Fruit fly (Drosophila melanogaster) whole organism, embryonic: ENCODE results near the gene Acp76A.

ENCODE experiments used
- Ada2b ChIP-seq: fragments of 200-800 bp; sonication (Bioruptor generic); IDR thresholded peaks from 2 replicates; pipeline ENCODE4 v1.3.6; 2022; ENCODE audit warnings: missing biosample characterization, missing genetic modification characterization
- Atf3 ChIP-seq: fragments of 200-800 bp; sonication (Bioruptor generic); optimal IDR thresholded peaks from 3 replicates; lab custom pipeline; 2016; ENCODE audit warnings: missing biosample characterization, missing genetic modification characterization
- Awh ChIP-seq: fragments of 200-800 bp; sonication (Bioruptor generic); IDR thresholded peaks from 2 replicates; pipeline ENCODE4, ENCODE4 v1.3.6; 2022; ENCODE audit warnings: missing biosample characterization, missing genetic modification characterization
- BtbVII ChIP-seq: fragments of 200-800 bp; sonication (Bioruptor generic); optimal IDR thresholded peaks from 3 replicates; lab custom pipeline; 2017; ENCODE audit warnings: missing biosample characterization, mild to moderate bottlenecking, missing genetic modification characterization
- Bteb2 ChIP-seq: fragments of 200-800 bp; sonication (Bioruptor generic); optimal IDR thresholded peaks from 2 replicates; lab custom pipeline; 2016; ENCODE audit warnings: missing biosample characterization, missing genetic modification characterization
- CG10979 ChIP-seq: fragments of 200-800 bp; sonication (Bioruptor generic); optimal IDR thresholded peaks from 2 replicates; lab custom pipeline; 2018; ENCODE audit warnings: missing biosample characterization, mild to moderate bottlenecking, missing genetic modification characterization, moderate library complexity
- CG13624 ChIP-seq: fragments of 200-800 bp; sonication (Bioruptor generic); optimal IDR thresholded peaks from 2 replicates; lab custom pipeline; 2016; ENCODE audit warnings: missing biosample characterization, missing genetic modification characterization
- CG14710 ChIP-seq: fragments of 200-800 bp; sonication (Bioruptor generic); optimal IDR thresholded peaks from 3 replicates; lab custom pipeline; 2019; ENCODE audit warnings: missing biosample characterization, mild to moderate bottlenecking, missing genetic modification characterization, moderate library complexity
- CG15269 ChIP-seq: fragments of 200-800 bp; sonication (Bioruptor generic); optimal IDR thresholded peaks from 2 replicates; lab custom pipeline; 2018; ENCODE audit warnings: missing biosample characterization, mild to moderate bottlenecking, missing genetic modification characterization, moderate library complexity
- CG1529 ChIP-seq: fragments of 200-800 bp; sonication (Bioruptor generic); optimal IDR thresholded peaks from 3 replicates; lab custom pipeline; 2018; ENCODE audit warnings: missing biosample characterization, missing genetic modification characterization
- CG15514 ChIP-seq: fragments of 200-800 bp; sonication (Bioruptor generic); optimal IDR thresholded peaks from 3 replicates; lab custom pipeline; 2017; ENCODE audit warnings: missing biosample characterization, missing genetic modification characterization, mild to moderate bottlenecking, moderate library complexity, missing genetic modification reagents
- CG2889 ChIP-seq: fragments of 200-800 bp; sonication (Bioruptor generic); IDR thresholded peaks from 3 replicates; pipeline ENCODE4 v1.3.6; 2022; ENCODE audit warnings: missing biosample characterization, missing genetic modification characterization
- CG30020 ChIP-seq: fragments of 200-800 bp; optimal IDR thresholded peaks from 2 replicates; lab custom pipeline; 2019; ENCODE audit warnings: missing biosample characterization, mild to moderate bottlenecking, missing genetic modification characterization, moderate library complexity
- CG30403 ChIP-seq: fragments of 200-800 bp; sonication (Bioruptor generic); optimal IDR thresholded peaks from 3 replicates; lab custom pipeline; 2016; ENCODE audit warnings: missing biosample characterization, missing genetic modification characterization
- CG34422 ChIP-seq: fragments of 200-800 bp; sonication (Bioruptor generic); IDR thresholded peaks from 3 replicates; pipeline ENCODE4 v1.3.6; 2022; ENCODE audit warnings: missing biosample characterization, missing genetic modification characterization
- CG42726 ChIP-seq: fragments of 200-800 bp; sonication (Bioruptor generic); IDR thresholded peaks from 2 replicates; pipeline ENCODE4 v1.3.6; 2022; ENCODE audit warnings: missing biosample characterization, missing genetic modification characterization; ENCODE audit not compliant: partially characterized antibody
- CG4424 ChIP-seq: fragments of 200-800 bp; sonication (Bioruptor generic); optimal IDR thresholded peaks from 3 replicates; lab custom pipeline; 2016; ENCODE audit warnings: missing biosample characterization, missing genetic modification characterization
- CG7745 ChIP-seq: fragments of 200-800 bp; sonication (Bioruptor generic); optimal IDR thresholded peaks from 2 replicates; lab custom pipeline; 2018; ENCODE audit warnings: missing biosample characterization, mild to moderate bottlenecking, missing genetic modification characterization, moderate library complexity
- CG8290 ChIP-seq, 3 experiments: fragments of 200-800 bp; sonication (Bioruptor generic); optimal IDR thresholded peaks; 2 replicates each; lab custom pipeline; 2016 to 2019; ENCODE audit warnings: missing biosample characterization in 3 of 3, missing genetic modification characterization in 3 of 3, mild to moderate bottlenecking in 2 of 3, moderate library complexity in 1 of 3
- CG8924 ChIP-seq: fragments of 200-800 bp; optimal IDR thresholded peaks from 3 replicates; lab custom pipeline; 2019; ENCODE audit warnings: missing biosample characterization, mild to moderate bottlenecking, missing genetic modification characterization, moderate library complexity
- CG9876 ChIP-seq: fragments of 200-800 bp; sonication (Bioruptor generic); optimal IDR thresholded peaks from 2 replicates; lab custom pipeline; 2016; ENCODE audit warnings: missing biosample characterization, missing genetic modification characterization
- Camta ChIP-seq: fragments of 200-800 bp; sonication (Bioruptor generic); optimal IDR thresholded peaks from 2 replicates; lab custom pipeline; 2016; ENCODE audit warnings: missing biosample characterization, missing genetic modification characterization
- Dad ChIP-seq: fragments of 200-800 bp; sonication (Bioruptor generic); optimal IDR thresholded peaks from 3 replicates; lab custom pipeline; 2016; ENCODE audit warnings: missing biosample characterization, missing genetic modification characterization
- E2f1 ChIP-seq: fragments of 200-800 bp; sonication (Bioruptor generic); IDR thresholded peaks from 2 replicates; pipeline ENCODE4 v1.3.6; 2022; ENCODE audit warnings: missing biosample characterization, missing genetic modification characterization
- Hmx ChIP-seq: fragments of 200-800 bp; sonication (Bioruptor generic); optimal IDR thresholded peaks from 2 replicates; lab custom pipeline; 2016; ENCODE audit warnings: missing biosample characterization, missing genetic modification characterization
- Meics ChIP-seq: fragments of 200-800 bp; sonication (Bioruptor generic); optimal IDR thresholded peaks from 2 replicates; lab custom pipeline; 2017; ENCODE audit warnings: missing biosample characterization, mild to moderate bottlenecking, missing genetic modification characterization
- Myb ChIP-seq: fragments of 200-800 bp; sonication (Bioruptor generic); optimal IDR thresholded peaks from 2 replicates; lab custom pipeline; 2016; ENCODE audit warnings: missing biosample characterization, missing genetic modification characterization
- Xbp1 ChIP-seq: fragments of 200-800 bp; sonication (Bioruptor generic); optimal IDR thresholded peaks from 3 replicates; lab custom pipeline; 2016; ENCODE audit warnings: missing biosample characterization, mild to moderate bottlenecking, missing genetic modification characterization
- bcd ChIP-seq: fragments of 200-800 bp; sonication (Bioruptor generic); optimal IDR thresholded peaks from 2 replicates; lab custom pipeline; 2017; ENCODE audit warnings: missing biosample characterization, mild to moderate bottlenecking, missing genetic modification characterization
- caup ChIP-seq: fragments of 200-800 bp; sonication (Bioruptor generic); optimal IDR thresholded peaks from 3 replicates; lab custom pipeline; 2017; ENCODE audit warnings: missing biosample characterization, mild to moderate bottlenecking, missing genetic modification characterization, moderate library complexity; ENCODE audit not compliant: severe bottlenecking
- crc ChIP-seq: fragments of 200-800 bp; sonication (Bioruptor generic); optimal IDR thresholded peaks from 2 replicates; lab custom pipeline; 2016; ENCODE audit warnings: missing biosample characterization, missing genetic modification characterization
- crp ChIP-seq, 2 experiments: fragments of 200-800 bp; sonication (Bioruptor generic); optimal IDR thresholded peaks; 2 replicates in 1 of 2; 3 replicates in 1 of 2; lab custom pipeline; 2017; ENCODE audit warnings: missing biosample characterization in 2 of 2, missing genetic modification characterization in 2 of 2, mild to moderate bottlenecking in 1 of 2, moderate library complexity in 1 of 2
- dan ChIP-seq: fragments of 200-800 bp; sonication (Bioruptor generic); IDR thresholded peaks from 2 replicates; pipeline ENCODE4 v1.3.6; 2022; ENCODE audit warnings: missing biosample characterization, missing genetic modification characterization
- ems ChIP-seq: fragments of 200-800 bp; sonication (Bioruptor generic); optimal IDR thresholded peaks from 3 replicates; lab custom pipeline; 2016; ENCODE audit warnings: missing biosample characterization, missing genetic modification characterization
- exex ChIP-seq: fragments of 200-800 bp; sonication (Bioruptor generic); optimal IDR thresholded peaks from 4 replicates; lab custom pipeline; 2018; ENCODE audit warnings: missing biosample characterization, mild to moderate bottlenecking, missing genetic modification characterization, moderate library complexity
- fu2 ChIP-seq: fragments of 200-800 bp; sonication (Bioruptor generic); optimal IDR thresholded peaks from 2 replicates; lab custom pipeline; 2016; ENCODE audit warnings: missing biosample characterization, missing genetic modification characterization
- gcm2 ChIP-seq: fragments of 200-800 bp; sonication (Bioruptor generic); optimal IDR thresholded peaks from 2 replicates; lab custom pipeline; 2016; ENCODE audit warnings: missing biosample characterization, missing genetic modification characterization
- hb ChIP-seq: fragments of 200-800 bp; sonication (Bioruptor generic); IDR thresholded peaks from 3 replicates; pipeline ENCODE4 v1.3.6; 2022; ENCODE audit warnings: missing biosample characterization, missing genetic modification characterization; ENCODE audit not compliant: partially characterized antibody
- lbe ChIP-seq: fragments of 200-800 bp; sonication (Bioruptor generic); optimal IDR thresholded peaks from 2 replicates; lab custom pipeline; 2016; ENCODE audit warnings: missing biosample characterization, mild to moderate bottlenecking, missing genetic modification characterization
- maf-S ChIP-seq: fragments of 200-800 bp; sonication (Bioruptor generic); optimal IDR thresholded peaks from 2 replicates; lab custom pipeline; 2016; ENCODE audit warnings: missing biosample characterization, missing genetic modification characterization
- nau ChIP-seq: fragments of 200-800 bp; sonication (Bioruptor generic); optimal IDR thresholded peaks from 3 replicates; lab custom pipeline; 2017; ENCODE audit warnings: missing biosample characterization, mild to moderate bottlenecking, missing genetic modification characterization, missing genetic modification reagents
- nerfin-2 ChIP-seq: fragments of 200-800 bp; sonication (Bioruptor generic); IDR thresholded peaks from 2 replicates; pipeline ENCODE4 v1.3.6; 2022; ENCODE audit warnings: missing biosample characterization, missing genetic modification characterization; ENCODE audit not compliant: partially characterized antibody
- oc ChIP-seq: fragments of 200-800 bp; sonication (Bioruptor generic); optimal IDR thresholded peaks from 2 replicates; lab custom pipeline; 2018; ENCODE audit warnings: missing biosample characterization, mild to moderate bottlenecking, missing genetic modification characterization, moderate library complexity
- prd ChIP-seq, 3 experiments: fragments of >200 bp in 2 of 3; fragments of 200-800 bp in 1 of 3; sonication (Bioruptor generic) in 1 of 3; optimal IDR thresholded peaks in 2 of 3; IDR thresholded peaks in 1 of 3; 2 replicates in 2 of 3; 3 replicates in 1 of 3; pipeline versions ENCODE4 v1.3.6 to Lab custom; 2017 to 2022; ENCODE audit warnings: missing biosample characterization in 1 of 3, missing genetic modification characterization in 1 of 3
- pros ChIP-seq: fragments of 200-800 bp; sonication (Bioruptor generic); optimal IDR thresholded peaks from 3 replicates; lab custom pipeline; 2019; ENCODE audit warnings: missing biosample characterization, mild to moderate bottlenecking, missing genetic modification characterization, moderate library complexity
- ranshi ChIP-seq: fragments of 200-800 bp; sonication (Bioruptor generic); IDR thresholded peaks from 2 replicates; pipeline ENCODE4 v1.3.6; 2022; ENCODE audit warnings: missing biosample characterization, missing genetic modification characterization
- ro ChIP-seq: fragments of 200-800 bp; sonication (Bioruptor generic); IDR thresholded peaks from 2 replicates; pipeline ENCODE4 v1.3.6; 2022; ENCODE audit warnings: missing biosample characterization, missing genetic modification characterization
- sens ChIP-seq: fragments of 200-800 bp; sonication (Bioruptor generic); peaks from one replicate; lab custom pipeline; 2016; ENCODE audit warnings: missing biosample characterization, missing genetic modification characterization
- sim ChIP-seq: fragments of 200-800 bp; sonication (Bioruptor generic); IDR thresholded peaks from 2 replicates; pipeline ENCODE4 v1.3.6; 2022; ENCODE audit warnings: missing biosample characterization, missing genetic modification characterization
- ttk ChIP-seq: fragments of 200-800 bp; sonication (Bioruptor generic); IDR thresholded peaks from 2 replicates; pipeline ENCODE4 v2.1.2; 2022; ENCODE audit warnings: missing biosample characterization, missing genetic modification characterization

Acp76A gene

dm6 chr3L:19072177-19072603 is 20.4 kb upstream of the Acp76A start (continued):
- TF ChIP-seq crc (GFP tag; lab: Kevin White, UChicago) (no peak), BtbVII (GFP tag; lab: Kevin White, UChicago) (peak; percentile 19), CG4424 (GFP tag; lab: Kevin White, UChicago) (no peak), exex (tag; lab: Kevin White, UChicago) (peak; percentile 58), ro (no peak), Ada2b (no peak), sim (GFP tag; lab: Robert Waterston, UW) (no peak), Awh (GFP tag; lab: Robert Waterston, UW) (0 out of 2 replicates have a peak, but pooled peaks have one; percentile 42), Atf3 (GFP tag; lab: Kevin White, UChicago) (no peak), Meics (GFP tag; lab: Kevin White, UChicago) (peak; percentile 13), CG30020 (tag; lab: Kevin White, UChicago) (no peak), CG34422 (GFP tag; lab: Robert Waterston, UW) (no peak), nerfin-2 (GFP tag; lab: Robert Waterston, UW) (no peak), CG42726 (GFP tag; lab: Robert Waterston, UW) (no peak), CG9876 (GFP tag; lab: Kevin White, UChicago) (no peak), CG2889 (GFP tag; lab: Robert Waterston, UW) (no peak), CG1529 (GFP tag; lab: Kevin White, UChicago) (no peak), CG10979 (tag; lab: Kevin White, UChicago) (no peak), dan (GFP tag; lab: Robert Waterston, UW) (no peak), CG8290 (GFP tag; optimal IDR thresholded peaks at IDR 0.05; lab: Kevin White, UChicago) (no peak), CG8290 (tag; optimal IDR thresholded peaks at IDR 0.05; lab: Kevin White, UChicago) (peak in 1 of 2 experiments; percentile 27), bcd (GFP tag; lab: Kevin White, UChicago) (no peak), oc (no peak), CG15514 (peak; percentile 38), gcm2 (GFP tag; lab: Kevin White, UChicago) (no peak), ttk (GFP tag; lab: Robert Waterston, UW) (no peak), Hmx (GFP tag; lab: Kevin White, UChicago) (no peak), CG8924 (no peak), E2f1 (GFP tag; lab: Robert Waterston, UW) (no peak), Myb (no peak), Dad (GFP tag; lab: Kevin White, UChicago) (no peak), pros (GFP tag; lab: Kevin White, UChicago) (peak; percentile 43), fu2 (no peak), maf-S (GFP tag; lab: Kevin White, UChicago) (no peak), prd (optimal IDR thresholded peaks at IDR 0.05; lab: Kevin White, UChicago) (no peak), prd (GFP tag; IDR thresholded peaks at IDR 0.05; lab: Robert Waterston, UW) (no peak), sens (GFP tag; lab: Kevin White, UChicago) (no peak), caup (GFP tag; lab: Kevin White, UChicago) (peak; percentile 65), CG13624 (GFP tag; lab: Kevin White, UChicago) (no peak), Bteb2 (no peak), CG30403 (GFP tag; lab: Kevin White, UChicago) (no peak), lbe (GFP tag; lab: Kevin White, UChicago) (no peak), CG15269 (tag; lab: Kevin White, UChicago) (peak; percentile 0), ranshi (peak; percentile 46; the same call in 1 of the 2 replicates), hb (GFP tag; lab: Robert Waterston, UW) (no peak), ems (GFP tag; lab: Kevin White, UChicago) (no peak), Camta (no peak), nau (GFP tag; lab: Kevin White, UChicago) (no peak), Xbp1 (GFP tag; lab: Kevin White, UChicago) (no peak), CG14710 (tag; lab: Kevin White, UChicago) (no peak), CG7745 (no peak), crp (GFP tag; optimal IDR thresholded peaks at IDR 0.05; lab: Kevin White, UChicago) (no peak)
